Worm (Caenorhabditis elegans) whole organism, L1 larva: ENCODE measurements around the gene cnd-1.

ENCODE experiments used
- aha-1 ChIP-seq: fragments of 150-350 bp; optimal IDR thresholded peaks from 2 replicates; lab custom pipeline; 2014; ENCODE audit warnings: missing biosample characterization, missing genetic modification characterization
- aly-2 ChIP-seq: fragments of 150-350 bp; optimal IDR thresholded peaks from 2 replicates; lab custom pipeline; 2014; ENCODE audit warnings: missing biosample characterization, missing genetic modification characterization
- ama-1 ChIP-seq: fragments of 150-350 bp; optimal IDR thresholded peaks from 2 replicates; lab custom pipeline; 2014
- ces-1 ChIP-seq: fragments of 150-350 bp; optimal IDR thresholded peaks from 2 replicates; lab custom pipeline; 2014; ENCODE audit warnings: missing biosample characterization, missing genetic modification reagents, missing genetic modification characterization
- lin-15B ChIP-seq: fragments of 150-350 bp; sonication (generic microtip); optimal IDR thresholded peaks from 3 replicates; lab custom pipeline; 2014; ENCODE audit warnings: missing biosample characterization, missing genetic modification characterization
- lin-35 ChIP-seq, 2 experiments: fragments of 150-350 bp; optimal IDR thresholded peaks; 2 replicates each; lab custom pipeline; 2014; ENCODE audit warnings: missing biosample characterization in 2 of 2, missing genetic modification characterization in 2 of 2, missing genetic modification reagents in 2 of 2
- lir-3 ChIP-seq: sonication (generic microtip); optimal IDR thresholded peaks from 2 replicates; lab custom pipeline; 2016; ENCODE audit warnings: mild to moderate bottlenecking, missing genetic modification characterization, moderate library complexity, missing compliant biosample characterization; ENCODE audit not compliant: poor library complexity
- nhr-71 ChIP-seq: sonication (generic microtip); optimal IDR thresholded peaks from 2 replicates; lab custom pipeline; 2016; ENCODE audit warnings: mild to moderate bottlenecking, missing genetic modification characterization, moderate library complexity, missing compliant biosample characterization
- pqm-1 ChIP-seq: sonication (generic microtip); optimal IDR thresholded peaks from 3 replicates; lab custom pipeline; 2017; ENCODE audit warnings: missing biosample characterization, missing genetic modification characterization
- unc-130 ChIP-seq: fragments of 150-350 bp; optimal IDR thresholded peaks from 2 replicates; lab custom pipeline; 2017; ENCODE audit warnings: missing biosample characterization, missing genetic modification characterization, inconsistent platforms
- unc-62 ChIP-seq: fragments of 150-350 bp; optimal IDR thresholded peaks from 2 replicates; lab custom pipeline; 2014; ENCODE audit warnings: missing biosample characterization, missing genetic modification reagents, missing genetic modification characterization
- ztf-11 ChIP-seq, 2 experiments: sonication (generic microtip); optimal IDR thresholded peaks; 2 replicates each; lab custom pipeline; 2016 to 2017; ENCODE audit warnings: missing genetic modification characterization in 2 of 2, missing biosample characterization in 1 of 2, missing compliant biosample characterization in 1 of 2

ce11 chrIII:5234312-5234711 is 10.1 kb downstream of the cnd-1 start, which contains the start of gene mrps-26:
- TF ChIP-seq unc-62 (GFP tag; lab: Kevin White, UChicago) (no peak), aha-1 (tag; lab: Kevin White, UChicago) (no peak), lin-15B (no peak), pqm-1 (tag; lab: Kevin White, UChicago) (no peak), lir-3 (tag; lab: Kevin White, UChicago) (no peak), nhr-71 (tag; lab: Kevin White, UChicago) (no peak), ztf-11 (tag; optimal IDR thresholded peaks at IDR 0.05; lab: Kevin White, UChicago) (no peak), unc-130 (no peak), ces-1 (no peak), ama-1 (lab: Kevin White, UChicago) (no peak), aly-2 (no peak), lin-35 (GFP tag; optimal IDR thresholded peaks at IDR 0.05; lab: Kevin White, UChicago) (no peak)
